Worm (Caenorhabditis elegans) whole organism, L3 larva: Measurements from ENCODE around the gene C05D11.8.

Experiments used
- ceh-16 ChIP-seq: sonication (generic microtip); optimal IDR thresholded peaks from 2 replicates; lab custom pipeline; 2017; ENCODE audit warnings: missing biosample characterization, missing genetic modification characterization
- ceh-9 ChIP-seq: sonication (generic microtip); optimal IDR thresholded peaks from 2 replicates; lab custom pipeline; 2018; ENCODE audit warnings: missing biosample characterization, missing genetic modification characterization
- elt-2 ChIP-seq: sonication (generic microtip); optimal IDR thresholded peaks from 2 replicates; lab custom pipeline; 2016; ENCODE audit warnings: missing genetic modification reagents, mild to moderate bottlenecking, missing genetic modification characterization, missing compliant biosample characterization
- elt-3 ChIP-seq, 3 experiments: fragments of 150-350 bp in 1 of 3; sonication (generic microtip) in 2 of 3; optimal IDR thresholded peaks; 2 replicates in 2 of 3; 4 replicates in 1 of 3; lab custom pipeline; 2014 to 2017; ENCODE audit warnings: missing biosample characterization in 3 of 3, missing genetic modification characterization in 3 of 3
- fos-1 ChIP-seq: fragments of 150-350 bp; optimal IDR thresholded peaks from 2 replicates; lab custom pipeline; 2014; ENCODE audit warnings: missing biosample characterization, missing genetic modification characterization
- lin-15B ChIP-seq: fragments of 150-350 bp; optimal IDR thresholded peaks from 2 replicates; lab custom pipeline; 2014; ENCODE audit warnings: missing biosample characterization, missing genetic modification characterization
- lin-39 ChIP-seq: fragments of 150-350 bp; optimal IDR thresholded peaks from 2 replicates; lab custom pipeline; 2018; ENCODE audit warnings: missing biosample characterization, missing genetic modification reagents, missing genetic modification characterization
- nfya-1 ChIP-seq: sonication (generic microtip); optimal IDR thresholded peaks from 2 replicates; lab custom pipeline; 2017; ENCODE audit warnings: missing genetic modification characterization, mild to moderate bottlenecking, missing compliant biosample characterization, antibody characterized with exemption, moderate library complexity; ENCODE audit not compliant: insufficient read depth
- nhr-11 ChIP-seq: fragments of 150-350 bp; optimal IDR thresholded peaks from 2 replicates; lab custom pipeline; 2014; ENCODE audit warnings: missing biosample characterization, missing genetic modification characterization
- nhr-12 ChIP-seq: fragments of 150-350 bp; optimal IDR thresholded peaks from 2 replicates; lab custom pipeline; 2014; ENCODE audit warnings: missing biosample characterization, missing genetic modification characterization
- nhr-76 ChIP-seq: fragments of 150-350 bp; sonication (generic microtip); optimal IDR thresholded peaks from 5 replicates; lab custom pipeline; 2014; ENCODE audit warnings: missing biosample characterization, missing genetic modification characterization
- tbx-2 ChIP-seq: sonication (generic microtip); optimal IDR thresholded peaks from 2 replicates; lab custom pipeline; 2016; ENCODE audit warnings: mild to moderate bottlenecking, missing genetic modification characterization, missing compliant biosample characterization
- unc-62 ChIP-seq: fragments of 150-350 bp; sonication (generic microtip); optimal IDR thresholded peaks from 4 replicates; lab custom pipeline; 2014; ENCODE audit warnings: missing biosample characterization, missing genetic modification reagents, missing genetic modification characterization

DNA sequence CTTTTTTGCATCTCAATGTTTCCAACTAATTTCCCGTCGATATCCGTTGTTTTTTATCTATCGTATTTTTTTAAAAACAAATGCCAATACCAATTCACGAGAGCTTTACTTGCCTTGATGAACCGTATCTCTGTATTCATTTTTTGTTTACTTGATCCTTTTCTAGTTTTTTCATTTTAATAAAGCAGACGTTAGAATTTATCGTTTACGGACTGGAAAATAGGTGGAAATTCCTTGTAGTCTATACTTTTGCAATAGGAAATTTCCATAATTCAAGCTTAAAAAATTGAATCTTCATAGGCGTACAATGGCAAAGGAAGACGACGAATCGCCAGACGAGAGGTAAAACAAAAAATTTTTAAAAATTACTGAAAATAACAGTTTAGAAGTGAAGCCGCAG, 32.7 kb upstream of the C05D11.8 start, which contains the start of gene algn-1:
- TF ChIP-seq nhr-12 (no peak), lin-39 (no peak), nhr-76 (tag; lab: Kevin White, UChicago) (no peak), nhr-11 (no peak), lin-15B (no peak), elt-3 (tag; optimal IDR thresholded peaks at IDR 0.05; lab: Kevin White, UChicago) (no peak), unc-62 (GFP tag; lab: Kevin White, UChicago) (no peak), nfya-1 (tag; lab: Kevin White, UChicago) (no peak), tbx-2 (tag; lab: Kevin White, UChicago) (no peak), ceh-9 (no peak), fos-1 (tag; lab: Kevin White, UChicago) (no peak), ceh-16 (tag; lab: Kevin White, UChicago) (no peak), elt-2 (tag; lab: Kevin White, UChicago) (no peak)
